Worm (Caenorhabditis elegans) whole organism, L4 larva: ENCODE results near the gene F56D6.21.

Experiments
- ZK546.5 ChIP-seq, 2 experiments: sonication (generic microtip); optimal IDR thresholded peaks; 2 replicates each; lab custom pipeline; 2017; ENCODE audit warnings: missing biosample characterization in 2 of 2, missing genetic modification characterization in 2 of 2
- aly-2 ChIP-seq: sonication (generic microtip); optimal IDR thresholded peaks from 2 replicates; lab custom pipeline; 2018; ENCODE audit warnings: missing biosample characterization, missing genetic modification characterization
- daf-19 ChIP-seq: fragments of 200-800 bp; sonication (Bioruptor generic); conservative IDR thresholded peaks from 2 replicates; pipeline ENCODE4 v1.3.6; 2022; ENCODE audit warnings: missing genetic modification characterization, missing compliant biosample characterization
- duxl-1 ChIP-seq: sonication (generic microtip); optimal IDR thresholded peaks from 2 replicates; lab custom pipeline; 2016; ENCODE audit warnings: mild to moderate bottlenecking, missing genetic modification characterization, moderate library complexity, missing compliant biosample characterization; ENCODE audit not compliant: poor library complexity
- hlh-11 ChIP-seq: fragments of 200-800 bp; sonication (Bioruptor generic); optimal IDR thresholded peaks from 2 replicates; lab custom pipeline; 2018; ENCODE audit warnings: mild to moderate bottlenecking, missing genetic modification characterization, missing compliant biosample characterization
- nhr-77 ChIP-seq: fragments of 150-350 bp; optimal IDR thresholded peaks from 2 replicates; lab custom pipeline; 2014; ENCODE audit warnings: missing biosample characterization, missing genetic modification characterization
- pha-4 ChIP-seq, 2 experiments: fragments of 150-350 bp in 1 of 2; fragments of 200-800 bp in 1 of 2; sonication (Bioruptor generic) in 1 of 2; IDR thresholded peaks in 1 of 2; optimal IDR thresholded peaks in 1 of 2; 2 replicates each; pipeline versions ENCODE4 v1.3.6 to Lab custom; 2014 to 2022; ENCODE audit warnings: missing genetic modification characterization in 2 of 2, missing genetic modification reagents in 2 of 2, missing biosample characterization in 1 of 2, missing compliant biosample characterization in 1 of 2
- pqm-1 ChIP-seq: sonication (generic microtip); optimal IDR thresholded peaks from 2 replicates; lab custom pipeline; 2017; ENCODE audit warnings: missing biosample characterization, missing genetic modification characterization
- skn-1 ChIP-seq: fragments of 150-350 bp; optimal IDR thresholded peaks from 2 replicates; lab custom pipeline; 2014; ENCODE audit warnings: missing biosample characterization, missing genetic modification characterization
- vab-7 ChIP-seq: fragments of 200-800 bp; sonication (Bioruptor generic); IDR thresholded peaks from 2 replicates; pipeline ENCODE4 v1.3.6; 2022; ENCODE audit warnings: missing genetic modification reagents, missing genetic modification characterization, missing compliant biosample characterization

ce11 chrIV:3885369-3885768, 19.4 kb upstream of the F56D6.21 start, which contains the start of gene oac-22:
- TF ChIP-seq hlh-11, result no peak
- no peak for TF ChIP-seq skn-1 (tag; lab: Kevin White, UChicago)
- TF ChIP-seq nhr-77 (tag; lab: Kevin White, UChicago), result no peak
- no peak for TF ChIP-seq pha-4 (GFP tag; IDR thresholded peaks at IDR 0.05; lab: Robert Waterston, UW)
- TF ChIP-seq pha-4 (tag; optimal IDR thresholded peaks at IDR 0.05; lab: Kevin White, UChicago), result no peak
- TF ChIP-seq pqm-1 (tag; lab: Kevin White, UChicago), result no peak
- no peak for TF ChIP-seq ZK546.5 (tag; optimal IDR thresholded peaks at IDR 0.05; lab: Kevin White, UChicago)
- no peak for TF ChIP-seq daf-19 (GFP tag; lab: Robert Waterston, UW)
- no peak for TF ChIP-seq aly-2 (tag; lab: Kevin White, UChicago)
- no peak for TF ChIP-seq vab-7 (GFP tag; lab: Robert Waterston, UW)
- no peak for TF ChIP-seq duxl-1 (tag; lab: Kevin White, UChicago)
